Fruit fly (Drosophila melanogaster): ENCODE measurements around the gene Ance.

The Ance gene

DNA sequence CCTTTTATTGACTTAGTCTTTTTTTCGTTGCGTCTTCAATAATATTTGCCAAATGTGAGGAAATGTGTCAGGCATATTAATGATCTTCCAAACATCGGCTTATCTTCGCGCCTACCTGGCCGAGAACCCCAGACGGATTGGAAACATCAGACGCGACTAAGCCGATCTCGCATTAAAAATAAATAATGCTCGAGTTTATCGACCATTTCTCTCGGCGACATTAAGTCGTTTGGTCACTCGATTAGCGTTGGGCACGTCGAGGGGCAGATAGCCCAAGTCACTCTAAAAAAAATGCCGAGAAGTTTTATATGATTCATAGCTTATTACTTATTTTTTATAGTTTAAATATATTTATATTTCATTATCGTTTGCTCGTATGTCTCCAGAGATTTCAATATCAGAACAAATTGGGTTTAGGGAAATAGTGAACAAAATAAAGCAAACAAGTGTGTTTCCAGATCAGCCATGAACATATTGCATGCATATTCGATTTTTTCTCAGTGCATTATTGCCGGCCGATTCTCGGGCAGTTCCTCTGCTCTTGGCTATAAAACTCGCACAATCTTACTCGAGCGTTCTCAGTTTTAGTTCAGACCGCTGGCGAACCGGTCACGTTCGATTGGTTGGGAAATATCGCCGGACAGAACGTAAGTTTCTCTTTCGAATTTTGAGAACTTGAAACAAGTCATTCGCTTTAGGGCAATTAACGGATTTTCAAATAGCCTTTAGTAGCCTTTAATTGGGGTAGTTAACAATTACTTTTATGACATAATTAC is at the start of gene Ance (continued):
- TF ChIP-seq tgo (GFP tag; IDR thresholded peaks at IDR 0.05): peak; percentile 40; the same call in 1 of the 3 replicates
- no peak for TF ChIP-seq stwl (tag; optimal IDR thresholded peaks at IDR 0.05)
- peak; percentile 51 for TF ChIP-seq CG10209 (GFP tag; optimal IDR thresholded peaks at IDR 0.05)
- no peak for TF ChIP-seq pb (GFP tag; optimal IDR thresholded peaks at IDR 0.05)
- TF ChIP-seq Opbp (GFP tag; IDR thresholded peaks at IDR 0.05; ENCODE audit: partially characterized antibody): no peak
- TF ChIP-seq ci (GFP tag; IDR thresholded peaks at IDR 0.05): no peak
- TF ChIP-seq schlank (tag; optimal IDR thresholded peaks at IDR 0.05): peak; percentile 37
- peak; percentile 71 for TF ChIP-seq grau (tag; optimal IDR thresholded peaks at IDR 0.05)
- TF ChIP-seq CG3281 (GFP tag; optimal IDR thresholded peaks at IDR 0.05): peak; percentile 57
- no peak for TF ChIP-seq aop (GFP tag; IDR thresholded peaks at IDR 0.05)
- TF ChIP-seq CG14667 (GFP tag; IDR thresholded peaks at IDR 0.05): no peak
- no peak for TF ChIP-seq CG12744 (GFP tag; optimal IDR thresholded peaks at IDR 0.05)
- no peak for TF ChIP-seq Kr (GFP tag; optimal IDR thresholded peaks at IDR 0.05)
- TF ChIP-seq Spps (tag; optimal IDR thresholded peaks at IDR 0.05): no peak
- TF ChIP-seq CG13287 (GFP tag; IDR thresholded peaks at IDR 0.05; ENCODE audit: partially characterized antibody): peak; percentile 18; the same call in 1 of the 2 replicates
- peak; percentile 48 for TF ChIP-seq CG13775 (GFP tag; optimal IDR thresholded peaks at IDR 0.05)
- TF ChIP-seq nmo (GFP tag; optimal IDR thresholded peaks at IDR 0.05): peak; percentile 73
- TF ChIP-seq CG6854 (GFP tag; optimal IDR thresholded peaks at IDR 0.05): peak; percentile 22
- no peak for TF ChIP-seq pan (optimal IDR thresholded peaks at IDR 0.05)
- TF ChIP-seq pan (GFP tag; optimal IDR thresholded peaks at IDR 0.05 in 1 of 2, IDR thresholded peaks at IDR 0.05 in 1 of 2): no peak
- TF ChIP-seq Oli (tag; optimal IDR thresholded peaks at IDR 0.05): peak; percentile 5
- TF ChIP-seq CG30431 (GFP tag; optimal IDR thresholded peaks at IDR 0.05): peak; percentile 22
- no peak for TF ChIP-seq chif (GFP tag; optimal IDR thresholded peaks at IDR 0.05)
- TF ChIP-seq Dip3 (GFP tag; optimal IDR thresholded peaks at IDR 0.05): peak; percentile 40
- peak; percentile 12 for TF ChIP-seq CG16815 (GFP tag; optimal IDR thresholded peaks at IDR 0.05)
- TF ChIP-seq CTCF (GFP tag; optimal IDR thresholded peaks at IDR 0.05): no peak
- TF ChIP-seq salm (tag; optimal IDR thresholded peaks at IDR 0.05): no peak
- TF ChIP-seq so (GFP tag; IDR thresholded peaks at IDR 0.05): no peak
- TF ChIP-seq HHEX (GFP tag; optimal IDR thresholded peaks at IDR 0.05): no peak
- no peak for TF ChIP-seq knrl (GFP tag; IDR thresholded peaks at IDR 0.05; ENCODE audit: partially characterized antibody)
- TF ChIP-seq lilli (GFP tag; optimal IDR thresholded peaks at IDR 0.05): peak; percentile 30
- TF ChIP-seq dmrt11E (tag; optimal IDR thresholded peaks at IDR 0.05): peak; percentile 46
- TF ChIP-seq CG8765 (GFP tag; IDR thresholded peaks at IDR 0.05): no peak
- no peak for TF ChIP-seq otp (GFP tag; IDR thresholded peaks at IDR 0.05)
- TF ChIP-seq CG5245 (GFP tag; optimal IDR thresholded peaks at IDR 0.05): no peak
- TF ChIP-seq CG8359 (GFP tag; optimal IDR thresholded peaks at IDR 0.05; ENCODE audit: borderline replicate concordance): no peak
- TF ChIP-seq cg (GFP tag; optimal IDR thresholded peaks at IDR 0.05): no peak
- no peak for TF ChIP-seq ATbp (GFP tag; optimal IDR thresholded peaks at IDR 0.05)
- TF ChIP-seq CG12219 (GFP tag; optimal IDR thresholded peaks at IDR 0.05): no peak
- TF ChIP-seq hkb (optimal IDR thresholded peaks at IDR 0.05): no peak
- TF ChIP-seq hkb (GFP tag; IDR thresholded peaks at IDR 0.05): peak; percentile 56; the same call in 1 of the 2 replicates
- TF ChIP-seq CG17385 (GFP tag; optimal IDR thresholded peaks at IDR 0.05): peak; percentile 21
- TF ChIP-seq CG3163 (GFP tag; optimal IDR thresholded peaks at IDR 0.05): peak; percentile 20
- TF ChIP-seq Aef1 (GFP tag; IDR thresholded peaks at IDR 0.05): no peak
- TF ChIP-seq CG10979 (tag; optimal IDR thresholded peaks at IDR 0.05): peak; percentile 50
- TF ChIP-seq CG18011 (GFP tag; optimal IDR thresholded peaks at IDR 0.05): peak; percentile 68
- TF ChIP-seq Hmx (GFP tag; optimal IDR thresholded peaks at IDR 0.05): no peak
- no peak for TF ChIP-seq CG11723 (GFP tag; optimal IDR thresholded peaks at IDR 0.05)
- TF ChIP-seq CG3995 (GFP tag; optimal IDR thresholded peaks at IDR 0.05): peak; percentile 42
- no peak for TF ChIP-seq CG17612 (GFP tag; IDR thresholded peaks at IDR 0.05)

All from whole organism, embryonic.